Worm (Caenorhabditis elegans) whole organism, L3 larva: ENCODE data around the gene trp-1.

Experiments used
- nhr-67 ChIP-seq: fragments of 150-350 bp; optimal IDR thresholded peaks from 2 replicates; lab custom pipeline; 2014; ENCODE audit warnings: missing biosample characterization, missing genetic modification characterization
- nhr-77 ChIP-seq: fragments of 150-350 bp; optimal IDR thresholded peaks from 2 replicates; lab custom pipeline; 2014; ENCODE audit warnings: missing biosample characterization, missing genetic modification characterization
- pqm-1 ChIP-seq: fragments of 150-350 bp; optimal IDR thresholded peaks from 2 replicates; lab custom pipeline; 2017; ENCODE audit warnings: missing biosample characterization, missing genetic modification characterization, inconsistent platforms
- unc-39 ChIP-seq: sonication (generic microtip); optimal IDR thresholded peaks from 4 replicates; lab custom pipeline; 2017; ENCODE audit warnings: missing biosample characterization, missing genetic modification characterization
- unc-62 ChIP-seq: fragments of 150-350 bp; sonication (generic microtip); optimal IDR thresholded peaks from 4 replicates; lab custom pipeline; 2014; ENCODE audit warnings: missing biosample characterization, missing genetic modification reagents, missing genetic modification characterization
- zag-1 ChIP-seq: fragments of 150-350 bp; optimal IDR thresholded peaks from 2 replicates; lab custom pipeline; 2014; ENCODE audit warnings: missing biosample characterization, missing genetic modification characterization
- ztf-11 ChIP-seq: fragments of 150-350 bp; optimal IDR thresholded peaks from 2 replicates; lab custom pipeline; 2014; ENCODE audit warnings: missing biosample characterization, missing genetic modification characterization

DNA sequence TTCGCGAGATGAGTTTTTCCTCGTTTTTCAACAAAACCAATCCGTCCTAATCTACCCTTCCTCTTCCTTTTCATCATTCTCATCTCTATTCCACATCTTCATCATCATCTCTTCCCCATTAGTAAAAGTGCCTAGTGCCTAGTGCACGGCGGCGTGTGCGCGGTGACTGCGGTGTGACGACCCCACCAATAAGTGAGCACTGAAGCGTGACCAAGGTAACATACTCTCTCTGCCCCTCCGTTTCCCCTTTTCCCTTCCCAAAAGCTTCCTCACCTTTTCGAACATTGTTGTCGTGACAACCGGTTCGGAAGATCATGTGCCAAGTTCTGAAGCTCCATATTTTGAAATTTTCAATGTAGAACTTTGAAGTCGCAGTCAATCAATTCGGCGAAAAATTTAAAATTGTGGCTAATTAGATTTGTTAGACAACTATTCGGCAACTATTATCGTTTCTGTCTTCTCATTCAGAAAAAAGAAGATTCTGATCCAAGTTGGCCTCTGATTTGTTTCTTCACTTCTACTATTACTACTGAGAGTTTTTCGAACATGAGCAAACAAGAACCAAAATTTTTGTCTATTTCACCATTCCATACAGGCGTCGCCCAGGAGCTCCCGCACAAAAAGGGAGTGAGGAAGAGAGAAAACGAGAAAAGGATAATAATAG lies 22.5 kb upstream of the trp-1 start:
- TF ChIP-seq nhr-77 (tag; lab: Kevin White, UChicago) (no peak), ztf-11 (tag; lab: Kevin White, UChicago) (no peak), unc-62 (no peak), pqm-1 (tag; lab: Kevin White, UChicago) (no peak), nhr-67 (tag; lab: Kevin White, UChicago) (no peak), unc-39 (tag; lab: Kevin White, UChicago) (no peak), zag-1 (tag; lab: Kevin White, UChicago) (no peak)
